Fruit fly (Drosophila melanogaster) whole organism, embryonic: ENCODE measurements around the gene CG7227.

Experiments used
- Atf-2 ChIP-seq: fragments of 200-800 bp; sonication (Bioruptor generic); optimal IDR thresholded peaks from 2 replicates; lab custom pipeline; 2016; ENCODE audit warnings: missing biosample characterization, missing genetic modification characterization
- BEAF-32 ChIP-seq: fragments of 200-800 bp; sonication (Bioruptor generic); optimal IDR thresholded peaks from 3 replicates; lab custom pipeline; 2017; ENCODE audit warnings: missing biosample characterization, missing genetic modification characterization, mild to moderate bottlenecking, moderate library complexity, missing genetic modification reagents
- Bteb2 ChIP-seq: fragments of 200-800 bp; sonication (Bioruptor generic); optimal IDR thresholded peaks from 2 replicates; lab custom pipeline; 2016; ENCODE audit warnings: missing biosample characterization, missing genetic modification characterization
- CG11696 ChIP-seq: fragments of 200-800 bp; sonication (Bioruptor generic); IDR thresholded peaks from 2 replicates; pipeline ENCODE4 v1.3.6; 2022; ENCODE audit warnings: missing biosample characterization, missing genetic modification characterization
- CG12071 ChIP-seq: fragments of 200-800 bp; sonication (Bioruptor generic); optimal IDR thresholded peaks from 3 replicates; lab custom pipeline; 2018; ENCODE audit warnings: missing biosample characterization, mild to moderate bottlenecking, missing genetic modification characterization
- CG14667 ChIP-seq: fragments of 200-800 bp; sonication (Bioruptor generic); IDR thresholded peaks from 2 replicates; pipeline ENCODE4 v1.3.6; 2022; ENCODE audit warnings: missing biosample characterization, missing genetic modification characterization
- CG15601 ChIP-seq: fragments of 200-800 bp; sonication (Bioruptor generic); optimal IDR thresholded peaks from 3 replicates; lab custom pipeline; 2019; ENCODE audit warnings: missing biosample characterization, mild to moderate bottlenecking, missing genetic modification characterization, moderate library complexity
- CG1602 ChIP-seq: fragments of 200-800 bp; sonication (Bioruptor generic); optimal IDR thresholded peaks from 3 replicates; lab custom pipeline; 2016; ENCODE audit warnings: missing biosample characterization, missing genetic modification characterization
- CG1603 ChIP-seq: fragments of 200-800 bp; sonication (Bioruptor generic); optimal IDR thresholded peaks from 2 replicates; lab custom pipeline; 2019; ENCODE audit warnings: missing biosample characterization, mild to moderate bottlenecking, missing genetic modification characterization, moderate library complexity
- CG16815 ChIP-seq: fragments of 200-800 bp; sonication (Bioruptor generic); optimal IDR thresholded peaks from 3 replicates; lab custom pipeline; 2017; ENCODE audit warnings: missing biosample characterization, mild to moderate bottlenecking, missing genetic modification characterization
- CG17359 ChIP-seq: fragments of 200-800 bp; sonication (Bioruptor generic); optimal IDR thresholded peaks from 3 replicates; lab custom pipeline; 2018; ENCODE audit warnings: missing biosample characterization, mild to moderate bottlenecking, missing genetic modification characterization, moderate library complexity
- CG30431 ChIP-seq: fragments of 200-800 bp; sonication (Bioruptor generic); optimal IDR thresholded peaks from 2 replicates; lab custom pipeline; 2017; ENCODE audit warnings: missing biosample characterization, missing genetic modification characterization
- CG33557 ChIP-seq: fragments of 200-800 bp; sonication (Bioruptor generic); optimal IDR thresholded peaks from 2 replicates; lab custom pipeline; 2019; ENCODE audit warnings: missing biosample characterization, mild to moderate bottlenecking, missing genetic modification characterization, moderate library complexity
- CG34224 ChIP-seq: fragments of 200-800 bp; sonication (Bioruptor generic); IDR thresholded peaks from 3 replicates; pipeline ENCODE4 v1.3.6; 2022; ENCODE audit warnings: missing biosample characterization, missing genetic modification characterization; ENCODE audit not compliant: partially characterized antibody
- CG34376 ChIP-seq: fragments of 200-800 bp; sonication (Bioruptor generic); optimal IDR thresholded peaks from 2 replicates; lab custom pipeline; 2018; ENCODE audit warnings: missing biosample characterization, mild to moderate bottlenecking, missing genetic modification characterization
- CG3838 ChIP-seq: fragments of 200-800 bp; sonication (Bioruptor generic); optimal IDR thresholded peaks from 3 replicates; lab custom pipeline; 2016; ENCODE audit warnings: missing biosample characterization, missing genetic modification characterization
- CG4820 ChIP-seq: fragments of 200-800 bp; sonication (Bioruptor generic); optimal IDR thresholded peaks from 3 replicates; lab custom pipeline; 2016; ENCODE audit warnings: missing biosample characterization, missing genetic modification characterization
- CG6254 ChIP-seq: fragments of 200-800 bp; sonication (Bioruptor generic); optimal IDR thresholded peaks from 3 replicates; lab custom pipeline; 2017; ENCODE audit warnings: mild to moderate bottlenecking, missing biosample characterization, missing genetic modification reagents, missing genetic modification characterization
- CG6689 ChIP-seq: fragments of 200-800 bp; sonication (Bioruptor generic); IDR thresholded peaks from 2 replicates; pipeline ENCODE4 v1.3.6; 2022; ENCODE audit warnings: missing biosample characterization, missing genetic modification characterization
- CG6813 ChIP-seq: fragments of 200-800 bp; sonication (Bioruptor generic); optimal IDR thresholded peaks from 2 replicates; lab custom pipeline; 2017; ENCODE audit warnings: missing biosample characterization, missing genetic modification characterization, mild to moderate bottlenecking, moderate library complexity, missing genetic modification reagents
- CG7928 ChIP-seq: fragments of 200-800 bp; sonication (Bioruptor generic); optimal IDR thresholded peaks from 2 replicates; lab custom pipeline; 2017; ENCODE audit warnings: missing biosample characterization, mild to moderate bottlenecking, missing genetic modification characterization
- CG9727 ChIP-seq: fragments of 200-800 bp; sonication (Bioruptor generic); optimal IDR thresholded peaks from 3 replicates; lab custom pipeline; 2017; ENCODE audit warnings: missing biosample characterization, mild to moderate bottlenecking, missing genetic modification characterization
- CG9817 ChIP-seq: fragments of 200-800 bp; sonication (Bioruptor generic); optimal IDR thresholded peaks from 2 replicates; lab custom pipeline; 2018; ENCODE audit warnings: missing biosample characterization, mild to moderate bottlenecking, missing genetic modification characterization, moderate library complexity
- HLH4C ChIP-seq: fragments of 200-800 bp; sonication (Bioruptor generic); IDR thresholded peaks from 3 replicates; pipeline ENCODE4 v1.3.6; 2022; ENCODE audit warnings: missing biosample characterization, missing genetic modification characterization; ENCODE audit not compliant: partially characterized antibody
- Side ChIP-seq: fragments of 200-800 bp; sonication (Bioruptor generic); optimal IDR thresholded peaks from 2 replicates; lab custom pipeline; 2016; ENCODE audit warnings: missing biosample characterization, missing genetic modification characterization
- Sry-δ ChIP-seq: fragments of 200-800 bp; sonication (Bioruptor generic); optimal IDR thresholded peaks from 2 replicates; lab custom pipeline; 2016; ENCODE audit warnings: missing biosample characterization, missing genetic modification characterization
- Ssrp ChIP-seq: fragments of 200-800 bp; sonication (Bioruptor generic); optimal IDR thresholded peaks from 2 replicates; lab custom pipeline; 2018; ENCODE audit warnings: missing biosample characterization, mild to moderate bottlenecking, missing genetic modification characterization, moderate library complexity
- Trl ChIP-seq, 3 experiments: fragments of >200 bp in 2 of 3; fragments of 200-800 bp in 1 of 3; sonication (Bioruptor generic) in 1 of 3; optimal IDR thresholded peaks; 2 replicates in 1 of 3; 3 replicates in 2 of 3; lab custom pipeline; 2016 to 2017; ENCODE audit warnings: missing biosample characterization in 1 of 3, missing genetic modification characterization in 1 of 3
- bbx ChIP-seq: fragments of 200-800 bp; sonication (Bioruptor generic); IDR thresholded peaks from 2 replicates; pipeline ENCODE4 v1.3.6; 2022; ENCODE audit warnings: missing biosample characterization, missing genetic modification characterization; ENCODE audit not compliant: partially characterized antibody
- bcd ChIP-seq: fragments of 200-800 bp; sonication (Bioruptor generic); optimal IDR thresholded peaks from 2 replicates; lab custom pipeline; 2017; ENCODE audit warnings: missing biosample characterization, mild to moderate bottlenecking, missing genetic modification characterization
- cas ChIP-seq: fragments of 200-800 bp; sonication (Bioruptor generic); IDR thresholded peaks from 2 replicates; pipeline ENCODE4 v1.3.6; 2022; ENCODE audit warnings: missing biosample characterization, missing genetic modification characterization
- chn ChIP-seq: fragments of 200-800 bp; sonication (Bioruptor generic); optimal IDR thresholded peaks from 2 replicates; lab custom pipeline; 2016; ENCODE audit warnings: missing biosample characterization, missing genetic modification characterization
- crp ChIP-seq, 2 experiments: fragments of 200-800 bp; sonication (Bioruptor generic); optimal IDR thresholded peaks; 2 replicates in 1 of 2; 3 replicates in 1 of 2; lab custom pipeline; 2017; ENCODE audit warnings: missing biosample characterization in 2 of 2, missing genetic modification characterization in 2 of 2, mild to moderate bottlenecking in 1 of 2, moderate library complexity in 1 of 2
- disco-r ChIP-seq: fragments of 200-800 bp; sonication (Bioruptor generic); optimal IDR thresholded peaks from 2 replicates; lab custom pipeline; 2016; ENCODE audit warnings: missing biosample characterization, missing genetic modification characterization
- dmrt11E ChIP-seq: fragments of 200-800 bp; sonication (Bioruptor generic); optimal IDR thresholded peaks from 3 replicates; lab custom pipeline; 2018; ENCODE audit warnings: missing biosample characterization, mild to moderate bottlenecking, missing genetic modification characterization, moderate library complexity
- fd96Cb ChIP-seq: fragments of 200-800 bp; sonication (Bioruptor generic); optimal IDR thresholded peaks from 2 replicates; lab custom pipeline; 2018; ENCODE audit warnings: missing biosample characterization, mild to moderate bottlenecking, missing genetic modification characterization, moderate library complexity
- gce ChIP-seq: fragments of 200-800 bp; sonication (Bioruptor generic); IDR thresholded peaks from 3 replicates; pipeline ENCODE4 v1.3.6; 2022; ENCODE audit warnings: missing biosample characterization, missing genetic modification characterization
- hb ChIP-seq: fragments of 200-800 bp; sonication (Bioruptor generic); IDR thresholded peaks from 3 replicates; pipeline ENCODE4 v1.3.6; 2022; ENCODE audit warnings: missing biosample characterization, missing genetic modification characterization; ENCODE audit not compliant: partially characterized antibody
- jumu ChIP-seq: fragments of 200-800 bp; sonication (Bioruptor generic); optimal IDR thresholded peaks from 3 replicates; lab custom pipeline; 2016; ENCODE audit warnings: missing biosample characterization, missing genetic modification characterization
- klu ChIP-seq: fragments of 200-800 bp; sonication (Bioruptor generic); IDR thresholded peaks from 2 replicates; pipeline ENCODE4 v1.3.6; 2022; ENCODE audit warnings: missing biosample characterization, missing genetic modification characterization
- mirr ChIP-seq: fragments of 200-800 bp; sonication (Bioruptor generic); optimal IDR thresholded peaks from 3 replicates; lab custom pipeline; 2018; ENCODE audit warnings: missing biosample characterization, mild to moderate bottlenecking, missing genetic modification characterization
- psq ChIP-seq: fragments of 200-800 bp; sonication (Bioruptor generic); optimal IDR thresholded peaks from 2 replicates; lab custom pipeline; 2017; ENCODE audit warnings: missing biosample characterization, missing genetic modification characterization
- pzg ChIP-seq: fragments of 200-800 bp; sonication (Bioruptor generic); optimal IDR thresholded peaks from 3 replicates; lab custom pipeline; 2018; ENCODE audit warnings: missing biosample characterization, mild to moderate bottlenecking, missing genetic modification characterization, moderate library complexity
- salm ChIP-seq: fragments of 200-800 bp; sonication (Bioruptor generic); optimal IDR thresholded peaks from 2 replicates; lab custom pipeline; 2018; ENCODE audit warnings: missing biosample characterization, mild to moderate bottlenecking, missing genetic modification characterization
- stc ChIP-seq: fragments of 200-800 bp; sonication (Bioruptor generic); IDR thresholded peaks from 2 replicates; pipeline ENCODE4 v1.3.6; 2022; ENCODE audit warnings: missing biosample characterization, missing genetic modification characterization
- tin ChIP-seq: fragments of 200-800 bp; sonication (Bioruptor generic); optimal IDR thresholded peaks from 3 replicates; lab custom pipeline; 2016; ENCODE audit warnings: missing biosample characterization, missing genetic modification characterization
- tll ChIP-seq, 2 experiments: fragments of 200-800 bp in 1 of 2; fragments of >200 bp in 1 of 2; sonication (Bioruptor generic) in 1 of 2; optimal IDR thresholded peaks; 2 replicates each; lab custom pipeline; 2017 to 2019; ENCODE audit warnings: missing biosample characterization in 2 of 2, missing genetic modification characterization in 2 of 2, mild to moderate bottlenecking in 1 of 2, moderate library complexity in 1 of 2
- tna ChIP-seq: fragments of 200-800 bp; sonication (Bioruptor generic); IDR thresholded peaks from 2 replicates; pipeline ENCODE4 v1.3.6; 2022; ENCODE audit warnings: missing biosample characterization, missing genetic modification characterization; ENCODE audit not compliant: partially characterized antibody
- tup ChIP-seq: fragments of 200-800 bp; sonication (Bioruptor generic); optimal IDR thresholded peaks from 2 replicates; lab custom pipeline; 2016; ENCODE audit warnings: missing biosample characterization, mild to moderate bottlenecking, missing genetic modification characterization, moderate library complexity

CG7227 gene

DNA sequence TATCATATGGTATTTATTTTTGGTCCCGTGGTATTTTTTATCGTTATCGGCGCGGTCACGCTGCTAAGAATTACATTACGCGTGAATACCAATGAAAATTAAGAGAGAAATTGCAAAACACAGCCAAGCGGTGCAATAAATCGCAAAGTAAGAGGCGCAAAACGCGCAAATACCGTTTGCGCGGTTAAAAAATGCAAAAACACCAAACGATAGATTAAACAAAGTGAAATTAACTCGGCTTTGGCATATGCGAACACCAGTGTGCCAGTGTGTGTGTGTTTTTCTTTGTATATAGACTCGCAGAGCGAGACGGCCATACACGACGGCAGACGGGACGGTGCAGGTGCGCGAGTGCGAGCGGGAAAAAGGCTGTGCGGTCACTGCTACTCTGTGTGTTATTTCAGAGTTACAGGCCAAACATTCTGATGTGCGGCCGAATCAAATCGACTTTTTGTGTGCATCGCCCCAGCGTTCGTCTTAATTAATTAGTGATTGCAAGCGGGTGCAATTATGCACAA, 32.8 kb upstream of the CG7227 start, which contains the start of gene Cka (continued):
- TF ChIP-seq tna (GFP tag; lab: Robert Waterston, UW) (no peak; the same call in 1 of the 2 replicates), Side (no peak), CG7928 (GFP tag; lab: Kevin White, UChicago) (no peak), CG33557 (GFP tag; lab: Kevin White, UChicago) (peak; percentile 46), gce (GFP tag; lab: Robert Waterston, UW) (no peak), tin (GFP tag; lab: Kevin White, UChicago) (no peak), chn (GFP tag; lab: Kevin White, UChicago) (no peak), mirr (GFP tag; lab: Kevin White, UChicago) (peak; percentile 22), CG9727 (GFP tag; lab: Kevin White, UChicago) (peak; percentile 2), jumu (GFP tag; lab: Kevin White, UChicago) (peak; percentile 13), CG11696 (GFP tag; lab: Robert Waterston, UW) (no peak), CG6254 (GFP tag; lab: Kevin White, UChicago) (no peak), cas (no peak), crp (GFP tag; optimal IDR thresholded peaks at IDR 0.05; lab: Kevin White, UChicago) (no peak), Atf-2 (GFP tag; lab: Kevin White, UChicago) (no peak), CG34376 (GFP tag; lab: Kevin White, UChicago) (peak; percentile 20), CG14667 (no peak), CG3838 (GFP tag; lab: Kevin White, UChicago) (no peak), CG1603 (peak; percentile 9), CG12071 (GFP tag; lab: Kevin White, UChicago) (peak; percentile 59), salm (no peak), BEAF-32 (GFP tag; lab: Kevin White, UChicago) (peak; percentile 25), CG15601 (no peak), CG30431 (GFP tag; lab: Kevin White, UChicago) (no peak), Bteb2 (no peak), fd96Cb (no peak), dmrt11E (tag; lab: Kevin White, UChicago) (no peak), CG17359 (tag; lab: Kevin White, UChicago) (no peak), CG6689 (GFP tag; lab: Robert Waterston, UW) (no peak), Trl (optimal IDR thresholded peaks at IDR 0.05; lab: Kevin White, UChicago) (no peak), Trl (GFP tag; optimal IDR thresholded peaks at IDR 0.05; lab: Kevin White, UChicago) (no peak), psq (GFP tag; lab: Kevin White, UChicago) (no peak), tll (GFP tag; optimal IDR thresholded peaks at IDR 0.05; lab: Kevin White, UChicago) (peak in 1 of 2 experiments; percentile 75), CG34224 (peak; percentile 34; the same call in 1 of the 3 replicates), tup (GFP tag; lab: Kevin White, UChicago) (no peak), CG9817 (tag; lab: Kevin White, UChicago) (no peak), bcd (no peak), bbx (GFP tag; lab: Robert Waterston, UW) (peak; percentile 68), hb (GFP tag; lab: Robert Waterston, UW) (no peak), CG16815 (GFP tag; lab: Kevin White, UChicago) (no peak), klu (no peak), Ssrp (tag; lab: Kevin White, UChicago) (no peak), pzg (GFP tag; lab: Kevin White, UChicago) (peak; percentile 59), CG4820 (GFP tag; lab: Kevin White, UChicago) (no peak), CG6813 (GFP tag; lab: Kevin White, UChicago) (no peak), disco-r (no peak), Sry-δ (GFP tag; lab: Kevin White, UChicago) (no peak), stc (GFP tag; lab: Robert Waterston, UW) (no peak), CG1602 (GFP tag; lab: Kevin White, UChicago) (no peak), HLH4C (GFP tag; lab: Robert Waterston, UW) (no peak)
